Fruit fly (Drosophila melanogaster): Measurements from ENCODE around the gene CG12259.

CG12259 gene

dm6 chr3R:27922673-27923175, 1.8 kb upstream of the CG12259 start, which contains the start of gene RpL4 (continued):
- TF ChIP-seq CG6272 (GFP tag; IDR thresholded peaks at IDR 0.05) (peak; percentile 52), lilli (GFP tag; optimal IDR thresholded peaks at IDR 0.05) (peak; percentile 76), CG3838 (GFP tag; optimal IDR thresholded peaks at IDR 0.05) (peak; percentile 77), abd-A (tag; optimal IDR thresholded peaks at IDR 0.05) (no peak), NfI (GFP tag; optimal IDR thresholded peaks at IDR 0.05) (peak; percentile 96), tio (GFP tag; optimal IDR thresholded peaks at IDR 0.05) (no peak), CG2202 (tag; optimal IDR thresholded peaks at IDR 0.05) (peak; percentile 78), crp (GFP tag; optimal IDR thresholded peaks at IDR 0.05) (peak in 1 of 2 experiments; percentile 49), CG31365 (tag; optimal IDR thresholded peaks at IDR 0.05) (peak; percentile 69), bsh (GFP tag; optimal IDR thresholded peaks at IDR 0.05) (peak; percentile 5 to 77), fd102C (GFP tag; optimal IDR thresholded peaks at IDR 0.05) (peak; percentile 84), Dek (tag; optimal IDR thresholded peaks at IDR 0.05) (peak; percentile 53), Doc3 (GFP tag; IDR thresholded peaks at IDR 0.05; ENCODE audit: partially characterized antibody) (no peak), HLH54F (GFP tag; optimal IDR thresholded peaks at IDR 0.05) (peak; percentile 75), Myb (GFP tag; optimal IDR thresholded peaks at IDR 0.05) (peak; percentile 43), fu2 (GFP tag; optimal IDR thresholded peaks at IDR 0.05) (peak; percentile 41), nau (GFP tag; optimal IDR thresholded peaks at IDR 0.05) (peak; percentile 82), CG4854 (GFP tag; optimal IDR thresholded peaks at IDR 0.05) (peak; percentile 78), Tbp (GFP tag; optimal IDR thresholded peaks at IDR 0.05) (peak; percentile 6), grau (tag; optimal IDR thresholded peaks at IDR 0.05) (peak; percentile 64), CG13287 (GFP tag; IDR thresholded peaks at IDR 0.05; ENCODE audit: partially characterized antibody) (no peak; the same call in 1 of the 2 replicates), CG10274 (GFP tag; optimal IDR thresholded peaks at IDR 0.05) (peak; percentile 81), eve (GFP tag; optimal IDR thresholded peaks at IDR 0.05) (no peak), CG15479 (GFP tag; optimal IDR thresholded peaks at IDR 0.05) (peak; percentile 35), CG12391 (tag; optimal IDR thresholded peaks at IDR 0.05) (peak; percentile 86), ham (GFP tag; IDR thresholded peaks at IDR 0.05) (no peak), CG10654 (GFP tag; optimal IDR thresholded peaks at IDR 0.05) (peak; percentile 70), dysf (GFP tag; IDR thresholded peaks at IDR 0.05) (peak; percentile 72), CG7928 (GFP tag; optimal IDR thresholded peaks at IDR 0.05) (peak; percentile 56), yki (optimal IDR thresholded peaks at IDR 0.05) (no peak), CG12299 (tag; optimal IDR thresholded peaks at IDR 0.05) (peak; percentile 54), kah (GFP tag; optimal IDR thresholded peaks at IDR 0.05) (peak; percentile 75), Six4 (GFP tag; optimal IDR thresholded peaks at IDR 0.05) (peak; percentile 58), CG8924 (tag; optimal IDR thresholded peaks at IDR 0.05) (peak; percentile 42), E2f1 (GFP tag; IDR thresholded peaks at IDR 0.05) (peak; percentile 70), Ptx1 (GFP tag; IDR thresholded peaks at IDR 0.05) (peak; percentile 71), CG17385 (GFP tag; optimal IDR thresholded peaks at IDR 0.05) (peak; percentile 90), hth (optimal IDR thresholded peaks at IDR 0.05) (no peak), zfh2 (GFP tag; optimal IDR thresholded peaks at IDR 0.05) (peak; percentile 44), CG11695 (GFP tag; IDR thresholded peaks at IDR 0.05) (peak; percentile 70), CG5953 (GFP tag; IDR thresholded peaks at IDR 0.05) (peak; percentile 88), CG6854 (GFP tag; optimal IDR thresholded peaks at IDR 0.05) (peak; percentile 83), CG12744 (GFP tag; optimal IDR thresholded peaks at IDR 0.05) (peak; percentile 78), wek (GFP tag; optimal IDR thresholded peaks at IDR 0.05) (peak; percentile 87), CG9817 (tag; optimal IDR thresholded peaks at IDR 0.05) (peak; percentile 72), cas (GFP tag; IDR thresholded peaks at IDR 0.05) (peak; percentile 53), fd3F (GFP tag; optimal IDR thresholded peaks at IDR 0.05) (peak; percentile 81), Dip3 (GFP tag; optimal IDR thresholded peaks at IDR 0.05) (peak; percentile 60), pita (GFP tag; optimal IDR thresholded peaks at IDR 0.05) (no peak), CG18011 (GFP tag; optimal IDR thresholded peaks at IDR 0.05) (peak; percentile 81), CG3065 (GFP tag; optimal IDR thresholded peaks at IDR 0.05) (peak; percentile 68)

Measured in whole organism, embryonic.